Fruit fly (Drosophila melanogaster): ENCODE data around the gene polybromo.
A peak's percentile ranks its signal among the peaks of the same experiment; 100 is the strongest.

The polybromo gene

DNA sequence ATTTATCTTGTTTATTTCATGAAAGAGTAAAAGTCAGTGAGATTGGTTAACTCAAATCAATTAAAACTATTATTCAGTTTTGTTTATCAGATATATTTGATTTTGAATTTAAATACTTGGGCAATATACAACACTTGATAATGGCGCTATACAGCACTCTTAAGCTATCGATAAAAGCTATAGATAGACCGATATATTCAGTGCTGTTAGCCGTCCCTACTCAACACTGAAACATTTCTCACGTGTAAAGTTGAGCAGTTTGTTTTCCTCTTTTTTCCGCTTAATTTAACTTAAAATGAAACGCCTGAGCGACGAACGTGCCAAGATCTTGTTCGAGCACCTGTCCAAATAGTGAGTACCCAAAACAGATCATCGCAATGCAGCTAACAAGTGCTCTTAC is 45.4 kb upstream of the polybromo start, which contains the start of gene CG7006 (continued):
- no peak for TF ChIP-seq bcd (GFP tag; optimal IDR thresholded peaks at IDR 0.05)
- TF ChIP-seq grn (GFP tag; optimal IDR thresholded peaks at IDR 0.05): no peak
- no peak for TF ChIP-seq CG3281 (GFP tag; optimal IDR thresholded peaks at IDR 0.05)
- peak; percentile 48 for TF ChIP-seq Fer2 (tag; optimal IDR thresholded peaks at IDR 0.05)
- TF ChIP-seq eve (GFP tag; optimal IDR thresholded peaks at IDR 0.05): no peak
- TF ChIP-seq ken (GFP tag; IDR thresholded peaks at IDR 0.05): peak; percentile 86
- TF ChIP-seq CG6254 (GFP tag; optimal IDR thresholded peaks at IDR 0.05): no peak
- TF ChIP-seq Ets97D (GFP tag; optimal IDR thresholded peaks at IDR 0.05): peak; percentile 90
- TF ChIP-seq hkb (optimal IDR thresholded peaks at IDR 0.05): no peak
- TF ChIP-seq hkb (GFP tag; IDR thresholded peaks at IDR 0.05): peak; percentile 43; the same call in 1 of the 2 replicates
- TF ChIP-seq CG10543 (GFP tag; optimal IDR thresholded peaks at IDR 0.05): no peak
- no peak for TF ChIP-seq Lpt (GFP tag; optimal IDR thresholded peaks at IDR 0.05)
- TF ChIP-seq CG13296 (GFP tag; optimal IDR thresholded peaks at IDR 0.05): no peak
- no peak for TF ChIP-seq cg (GFP tag; optimal IDR thresholded peaks at IDR 0.05)
- peak; percentile 39; the same call in 1 of the 2 replicates for TF ChIP-seq ara (GFP tag; IDR thresholded peaks at IDR 0.05)
- no peak for TF ChIP-seq esg (GFP tag; conservative IDR thresholded peaks at IDR 0.05)
- TF ChIP-seq Dll (GFP tag; IDR thresholded peaks at IDR 0.05; ENCODE audit: partially characterized antibody): peak; percentile 80
- TF ChIP-seq CG8359 (GFP tag; optimal IDR thresholded peaks at IDR 0.05; ENCODE audit: borderline replicate concordance): no peak
- peak; percentile 55 for TF ChIP-seq Usf (GFP tag; optimal IDR thresholded peaks at IDR 0.05)
- no peak for TF ChIP-seq tap (tag; optimal IDR thresholded peaks at IDR 0.05)
- peak; percentile 85 for TF ChIP-seq CG12155 (GFP tag; optimal IDR thresholded peaks at IDR 0.05)
- TF ChIP-seq CG10565 (GFP tag; optimal IDR thresholded peaks at IDR 0.05): no peak
- peak; percentile 85 for TF ChIP-seq CG11456 (GFP tag; IDR thresholded peaks at IDR 0.05)
- TF ChIP-seq CG10321 (GFP tag; IDR thresholded peaks at IDR 0.05): no peak
- no peak for TF ChIP-seq hth (optimal IDR thresholded peaks at IDR 0.05)
- TF ChIP-seq CG9727 (GFP tag; optimal IDR thresholded peaks at IDR 0.05): peak; percentile 10
- peak; percentile 99 for TF ChIP-seq Ets65A (GFP tag)
- no peak for TF ChIP-seq CG15601 (tag; optimal IDR thresholded peaks at IDR 0.05)
- TF ChIP-seq Tbp (GFP tag; optimal IDR thresholded peaks at IDR 0.05): no peak
- no peak for TF ChIP-seq ase (GFP tag; IDR thresholded peaks at IDR 0.05)
- TF ChIP-seq cad (GFP tag; optimal IDR thresholded peaks at IDR 0.05): no peak
- peak; percentile 88 for TF ChIP-seq vvl (GFP tag; IDR thresholded peaks at IDR 0.05)
- TF ChIP-seq psq (GFP tag; optimal IDR thresholded peaks at IDR 0.05): peak; percentile 8
- TF ChIP-seq crol (GFP tag; IDR thresholded peaks at IDR 0.05): no peak
- peak; percentile 65 for TF ChIP-seq CG4424 (GFP tag; optimal IDR thresholded peaks at IDR 0.05)
- peak; percentile 85 for TF ChIP-seq CG16779 (GFP tag; IDR thresholded peaks at IDR 0.05)
- TF ChIP-seq CG31224 (GFP tag; IDR thresholded peaks at IDR 0.05): peak; percentile 39; the same call in 1 of the 2 replicates
- TF ChIP-seq CG6791 (GFP tag; IDR thresholded peaks at IDR 0.05; ENCODE audit: partially characterized antibody): peak; percentile 88
- peak; percentile 41; the same call in 2 of the 3 replicates for TF ChIP-seq CG14050 (GFP tag; IDR thresholded peaks at IDR 0.05)
- TF ChIP-seq Fer3 (tag; optimal IDR thresholded peaks at IDR 0.05): peak; percentile 68
- TF ChIP-seq klu (GFP tag; IDR thresholded peaks at IDR 0.05): peak; percentile 62; the same call in 1 of the 2 replicates
- no peak for TF ChIP-seq sens-2 (GFP tag; IDR thresholded peaks at IDR 0.05)
- TF ChIP-seq cato (GFP tag; optimal IDR thresholded peaks at IDR 0.05; ENCODE audit: borderline replicate concordance): peak; percentile 43
- peak; percentile 96 for TF ChIP-seq CG3847 (GFP tag; IDR thresholded peaks at IDR 0.05)
- peak; percentile 93 for TF ChIP-seq Rfx (GFP tag; IDR thresholded peaks at IDR 0.05)
- TF ChIP-seq CG11093 (GFP tag; IDR thresholded peaks at IDR 0.05): no peak
- TF ChIP-seq crc (GFP tag; optimal IDR thresholded peaks at IDR 0.05): peak; percentile 5
- no peak for TF ChIP-seq CG18262 (tag; optimal IDR thresholded peaks at IDR 0.05)
- TF ChIP-seq CG4854 (GFP tag; optimal IDR thresholded peaks at IDR 0.05): peak; percentile 65
- peak; percentile 78 for TF ChIP-seq knrl (GFP tag; IDR thresholded peaks at IDR 0.05; ENCODE audit: partially characterized antibody)
- TF ChIP-seq nau (GFP tag; optimal IDR thresholded peaks at IDR 0.05): no peak
- TF ChIP-seq Lim3 (GFP tag; IDR thresholded peaks at IDR 0.05): no peak
- TF ChIP-seq NC2β (GFP tag; optimal IDR thresholded peaks at IDR 0.05): peak; percentile 80
